Fruit fly (Drosophila melanogaster): ENCODE measurements around the gene CG13392.

The CG13392 gene

DNA sequence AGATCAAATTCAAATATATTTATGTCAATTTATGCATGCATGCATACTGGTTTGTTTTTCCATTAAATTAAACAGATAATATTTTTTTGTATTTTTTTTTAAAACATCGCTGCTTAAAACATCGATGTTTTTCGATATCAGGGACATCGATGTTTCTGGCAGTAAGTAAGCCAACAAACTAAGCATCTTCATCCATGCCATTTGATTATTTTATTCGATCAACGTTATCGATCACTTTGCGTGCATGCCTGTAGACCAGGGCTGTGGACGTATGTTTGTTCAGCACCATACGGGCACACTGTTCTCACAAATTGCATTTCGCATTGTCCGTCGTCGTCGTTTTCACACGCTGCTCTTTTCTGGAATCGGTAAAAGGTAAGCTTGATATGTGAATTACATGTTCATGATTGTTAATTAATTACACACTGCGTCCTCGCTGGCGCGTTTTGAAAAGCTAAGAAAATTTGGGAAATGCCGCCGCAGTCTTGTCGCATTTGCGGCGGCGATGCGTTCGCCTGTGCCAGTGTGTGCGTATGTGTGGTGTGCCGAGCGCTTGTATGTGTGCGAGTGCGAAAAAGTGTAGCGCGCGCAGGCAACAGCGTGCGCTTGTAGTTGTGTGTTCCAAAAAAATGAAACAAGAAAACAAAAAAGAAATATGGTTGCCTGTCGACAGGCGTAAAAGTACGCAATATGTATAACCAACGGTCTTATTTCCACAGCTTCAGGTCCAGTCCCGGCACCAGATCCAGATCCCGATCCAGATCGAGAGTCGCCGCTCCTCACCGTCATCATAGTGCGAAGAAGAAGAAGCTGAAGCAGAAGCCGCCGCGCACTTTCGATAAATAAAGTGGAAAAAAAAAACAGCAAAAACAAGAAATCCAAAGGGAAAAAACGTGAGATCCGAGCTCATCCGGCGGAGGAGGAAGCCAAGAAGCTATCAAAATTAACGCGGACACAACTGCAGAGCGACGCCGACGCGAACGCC is 21.0 kb upstream of the CG13392 start, which contains the start of gene emb:
emb (plus strand) TSS at position 288 of the 985 bp plus-strand sequence.
- TF ChIP-seq EcR (GFP tag; optimal IDR thresholded peaks at IDR 0.05), result peak; percentile 11
- no peak for TF ChIP-seq CG8301 (tag; optimal IDR thresholded peaks at IDR 0.05)
- peak; percentile 72 for TF ChIP-seq CG4496 (GFP tag; IDR thresholded peaks at IDR 0.05)
- TF ChIP-seq Ets98B (GFP tag; IDR thresholded peaks at IDR 0.05), result 0 out of 2 replicates have a peak, but pooled peaks have one; percentile 36
- no peak for TF ChIP-seq Pif1A (GFP tag; optimal IDR thresholded peaks at IDR 0.05)
- peak; percentile 73; the same call in 1 of the 2 replicates for TF ChIP-seq CG12605 (GFP tag; IDR thresholded peaks at IDR 0.05)
- peak; percentile 50 for TF ChIP-seq fd96Ca (GFP tag; IDR thresholded peaks at IDR 0.05)
- TF ChIP-seq CG17806 (tag; optimal IDR thresholded peaks at IDR 0.05), result peak; percentile 3
- no peak for TF ChIP-seq CG13204 (GFP tag; optimal IDR thresholded peaks at IDR 0.05)
- TF ChIP-seq CG32121 (GFP tag; IDR thresholded peaks at IDR 0.05), result peak; percentile 49; the same call in 1 of the 2 replicates
- peak; percentile 35 for TF ChIP-seq CG15710 (tag; optimal IDR thresholded peaks at IDR 0.05)
- TF ChIP-seq gl (tag; optimal IDR thresholded peaks at IDR 0.05), result peak; percentile 74
- no peak for TF ChIP-seq Pif1B (GFP tag; optimal IDR thresholded peaks at IDR 0.05)
- no peak for TF ChIP-seq D1 (tag; optimal IDR thresholded peaks at IDR 0.05)
- TF ChIP-seq CG34367 (tag; optimal IDR thresholded peaks at IDR 0.05), result peak; percentile 39
- TF ChIP-seq Snoo (tag; optimal IDR thresholded peaks at IDR 0.05), result peak; percentile 41
- TF ChIP-seq CG9948 (tag; optimal IDR thresholded peaks at IDR 0.05), result peak; percentile 12
- TF ChIP-seq CG8159 (tag; optimal IDR thresholded peaks at IDR 0.05), result peak; percentile 49
- TF ChIP-seq CG10348 (GFP tag; IDR thresholded peaks at IDR 0.05), result no peak
- TF ChIP-seq rn (GFP tag; IDR thresholded peaks at IDR 0.05), result peak; percentile 24; the same call in 1 of the 2 replicates
- no peak for TF ChIP-seq CG14655 (GFP tag; optimal IDR thresholded peaks at IDR 0.05)

DNA sequence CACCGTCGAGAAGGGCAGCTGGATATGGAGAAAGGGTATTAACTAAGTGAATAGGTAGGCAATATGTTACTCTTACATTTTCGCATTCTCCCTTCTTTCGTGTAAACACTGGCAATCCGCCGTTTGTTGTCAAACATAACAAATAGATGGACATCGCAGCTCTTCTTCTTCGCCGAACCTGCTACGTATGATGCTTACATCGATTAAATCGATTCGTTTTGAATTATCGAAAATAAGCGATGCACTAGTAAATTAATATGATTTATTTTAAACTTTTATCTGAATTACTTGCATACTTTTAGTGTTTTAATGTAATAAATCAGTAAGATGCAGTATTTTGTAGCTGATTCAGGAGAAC is 20.3 kb upstream of the CG13392 start, which contains the start of gene fy:
fy (minus strand) TSS at position 353 of the 358 bp plus-strand sequence.
- no peak for TF ChIP-seq D1 (tag; optimal IDR thresholded peaks at IDR 0.05)
- TF ChIP-seq CG8159 (tag; optimal IDR thresholded peaks at IDR 0.05), result no peak
- no peak for TF ChIP-seq Pif1A (GFP tag; optimal IDR thresholded peaks at IDR 0.05)
- TF ChIP-seq CG4496 (GFP tag; IDR thresholded peaks at IDR 0.05), result no peak

dm6 chr2L:8399863-8400598 is 17.4 kb upstream of the CG13392 start, which contains the start of gene CG31898:
Gene CG31898, plus strand, starts transcription at chr2L:8400421.
- TF ChIP-seq Ets98B (GFP tag; IDR thresholded peaks at IDR 0.05) (no peak), fd96Ca (GFP tag; IDR thresholded peaks at IDR 0.05) (no peak), gl (tag; optimal IDR thresholded peaks at IDR 0.05) (no peak), CG15710 (tag; optimal IDR thresholded peaks at IDR 0.05) (no peak), CG17806 (tag; optimal IDR thresholded peaks at IDR 0.05) (no peak), D1 (tag; optimal IDR thresholded peaks at IDR 0.05) (no peak), Pif1A (GFP tag; optimal IDR thresholded peaks at IDR 0.05) (no peak), CG8301 (tag; optimal IDR thresholded peaks at IDR 0.05) (no peak), CG32121 (GFP tag; IDR thresholded peaks at IDR 0.05) (no peak), CG10348 (GFP tag; IDR thresholded peaks at IDR 0.05) (no peak), Snoo (tag; optimal IDR thresholded peaks at IDR 0.05) (no peak)

- no peak for TF ChIP-seq rn (GFP tag; IDR thresholded peaks at IDR 0.05)
- no peak for TF ChIP-seq CG32121 (GFP tag; IDR thresholded peaks at IDR 0.05)
- TF ChIP-seq gl (tag; optimal IDR thresholded peaks at IDR 0.05), result no peak
- TF ChIP-seq Ets98B (GFP tag; IDR thresholded peaks at IDR 0.05), result no peak
- no peak for TF ChIP-seq D1 (tag; optimal IDR thresholded peaks at IDR 0.05)
- no peak for TF ChIP-seq CG8301 (tag; optimal IDR thresholded peaks at IDR 0.05)
- no peak for TF ChIP-seq CG13204 (GFP tag; optimal IDR thresholded peaks at IDR 0.05)
- TF ChIP-seq CG4496 (GFP tag; IDR thresholded peaks at IDR 0.05), result no peak
- TF ChIP-seq CG15710 (tag; optimal IDR thresholded peaks at IDR 0.05), result no peak
- TF ChIP-seq EcR (GFP tag; optimal IDR thresholded peaks at IDR 0.05), result no peak
- no peak for TF ChIP-seq fd96Ca (GFP tag; IDR thresholded peaks at IDR 0.05)
- no peak for TF ChIP-seq Pif1B (GFP tag; optimal IDR thresholded peaks at IDR 0.05)
- no peak for TF ChIP-seq CG17806 (tag; optimal IDR thresholded peaks at IDR 0.05)
- TF ChIP-seq CG8159 (tag; optimal IDR thresholded peaks at IDR 0.05), result no peak
Measured at dm6 chr2L:8398721-8399120, 16.1 kb upstream of the CG13392 start, which contains the start of gene CG13386. Gene CG13386, plus strand, starts transcription at chr2L:8399021.

DNA sequence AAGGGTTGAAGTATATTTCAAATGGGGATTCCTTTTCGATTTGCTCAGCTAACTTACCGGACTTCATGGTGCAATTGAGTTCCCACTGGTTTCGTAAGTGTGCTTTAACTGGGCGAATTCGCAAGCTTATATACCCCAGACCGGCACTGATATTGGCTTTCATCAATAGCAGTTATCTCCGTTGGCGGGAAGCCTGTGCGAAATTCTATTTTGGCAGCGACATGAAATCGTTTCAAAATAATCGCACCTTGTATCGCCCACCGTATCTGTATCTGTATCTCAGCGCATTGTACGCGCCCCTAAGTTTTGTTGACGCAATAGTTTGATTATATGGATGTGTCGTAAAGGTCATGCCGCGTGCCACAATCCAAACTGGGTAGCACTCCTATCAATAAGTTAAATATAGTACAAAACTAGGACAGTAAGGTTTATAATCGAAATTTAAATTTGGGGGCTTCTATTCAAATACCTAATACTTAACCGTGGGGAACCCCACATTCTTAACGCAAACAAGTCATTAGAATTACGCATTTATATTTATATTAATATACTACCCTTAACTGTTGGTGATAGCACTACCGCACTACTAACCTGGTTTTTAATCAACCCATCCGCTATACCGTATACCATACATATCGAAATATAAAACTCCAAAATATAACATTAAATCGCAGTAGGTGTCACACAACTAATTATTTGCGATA is 13.5 kb upstream of the CG13392 start, which contains the start of the genes Peritrophin-15a and CG13385:
Peritrophin-15a (minus strand) TSS at position 101 of the 704 bp plus-strand sequence.
CG13385 (plus strand) TSS at position 654 of the 704 bp plus-strand sequence.
- TF ChIP-seq CG8159 (tag; optimal IDR thresholded peaks at IDR 0.05) (no peak), fd96Ca (GFP tag; IDR thresholded peaks at IDR 0.05) (no peak), D1 (tag; optimal IDR thresholded peaks at IDR 0.05) (no peak), Snoo (tag; optimal IDR thresholded peaks at IDR 0.05) (no peak), CG32121 (GFP tag; IDR thresholded peaks at IDR 0.05) (no peak), EcR (GFP tag; optimal IDR thresholded peaks at IDR 0.05) (no peak), CG12605 (GFP tag; IDR thresholded peaks at IDR 0.05) (no peak)
